Worm (Caenorhabditis elegans) whole organism, L2 larva: ENCODE results near the gene F36D4.4.

Experiments used
- F13H6.1 ChIP-seq: sonication (generic microtip); optimal IDR thresholded peaks from 2 replicates; lab custom pipeline; 2016; ENCODE audit warnings: missing genetic modification characterization, missing compliant biosample characterization
- blmp-1 ChIP-seq: sonication (generic microtip); optimal IDR thresholded peaks from 2 replicates; lab custom pipeline; 2017; ENCODE audit warnings: missing genetic modification characterization, mild to moderate bottlenecking, missing compliant biosample characterization, antibody characterized with exemption, moderate library complexity; ENCODE audit not compliant: insufficient read depth
- lin-11 ChIP-seq: fragments of 150-350 bp; sonication (generic microtip); optimal IDR thresholded peaks from 2 replicates; lab custom pipeline; 2014; ENCODE audit warnings: missing biosample characterization, missing genetic modification characterization, inconsistent platforms, mixed read lengths
- ztf-11 ChIP-seq: sonication (generic microtip); optimal IDR thresholded peaks from 2 replicates; lab custom pipeline; 2017; ENCODE audit warnings: missing biosample characterization, missing genetic modification characterization

ce11 chrV:9352947-9353346, 61.5 kb downstream of the F36D4.4 start, which contains the start of gene srx-46:
- TF ChIP-seq lin-11: no peak
- no peak for TF ChIP-seq ztf-11 (tag; lab: Kevin White, UChicago)
- TF ChIP-seq F13H6.1: no peak
- TF ChIP-seq blmp-1 (tag; lab: Kevin White, UChicago): no peak
